Worm (Caenorhabditis elegans) whole organism, midembryonic: ENCODE results near the gene str-84.

Source experiments
- T22C8.4 ChIP-seq: fragments of 200-800 bp; sonication (Bioruptor generic); IDR thresholded peaks from 2 replicates; pipeline ENCODE4 v1.3.6; 2022; ENCODE audit warnings: missing genetic modification characterization, missing compliant biosample characterization
- ref-1 ChIP-seq: fragments of 200-800 bp; sonication (Bioruptor generic); conservative IDR thresholded peaks from 2 replicates; pipeline ENCODE4 v1.3.6; 2022; ENCODE audit warnings: missing genetic modification reagents, missing genetic modification characterization, missing compliant biosample characterization
- tab-1 ChIP-seq: fragments of 200-800 bp; sonication (Bioruptor generic); IDR thresholded peaks from 2 replicates; pipeline ENCODE4 v1.3.6; 2022; ENCODE audit warnings: missing genetic modification characterization, missing compliant biosample characterization
- ztf-23 ChIP-seq: fragments of 200-800 bp; sonication (Bioruptor generic); IDR thresholded peaks from 2 replicates; pipeline ENCODE4 v1.3.6; 2022; ENCODE audit warnings: missing genetic modification reagents, missing genetic modification characterization, missing compliant biosample characterization

- TF ChIP-seq ref-1 (GFP tag; lab: Robert Waterston, UW) (no peak), ztf-23 (GFP tag; lab: Robert Waterston, UW) (no peak), T22C8.4 (no peak), tab-1 (no peak)
Measured at ce11 chrV:9030248-9030647, 49.5 kb upstream of the str-84 start, which contains the start of gene C25E10.5.
